Fruit fly (Drosophila melanogaster): Measurements from ENCODE around the gene RpS10b.

Gene RpS10b

DNA sequence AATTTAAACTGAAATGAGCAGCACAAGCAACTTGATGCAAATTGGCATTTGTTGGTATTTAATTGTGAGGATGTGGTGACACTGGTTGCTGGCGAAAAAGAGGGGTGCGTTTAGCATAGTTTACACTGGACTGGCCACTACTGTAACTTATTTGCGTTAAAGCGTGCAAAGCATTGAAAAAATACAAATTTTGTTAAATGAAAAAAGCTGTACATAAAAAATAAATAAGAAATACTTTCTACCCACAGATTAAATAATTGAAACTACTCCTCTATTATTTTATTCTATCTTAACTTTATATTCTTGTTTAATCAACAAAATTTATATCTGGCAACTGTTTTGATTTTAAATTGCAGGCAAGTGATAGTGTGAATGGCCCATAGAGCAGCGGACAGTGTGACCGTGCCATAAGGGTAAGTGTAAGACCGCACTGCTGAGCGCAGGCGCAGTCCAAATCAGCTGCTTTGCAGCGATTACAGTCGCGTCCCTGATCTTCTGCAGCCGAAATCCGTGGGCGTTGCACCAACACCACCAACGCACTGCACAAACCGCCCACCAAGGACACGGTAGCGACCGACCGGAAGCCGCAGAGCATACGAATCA, 32.0 kb upstream of the RpS10b start, which contains the start of the genes Grip84 and car (continued):
- TF ChIP-seq HLHmδ (GFP tag; optimal IDR thresholded peaks at IDR 0.05) (no peak), CG5180 (GFP tag; optimal IDR thresholded peaks at IDR 0.05) (no peak), ATbp (GFP tag; optimal IDR thresholded peaks at IDR 0.05) (no peak), CG33213 (GFP tag; optimal IDR thresholded peaks at IDR 0.05) (no peak), jigr1 (GFP tag; IDR thresholded peaks at IDR 0.05) (peak; percentile 54; the same call in 1 of the 3 replicates), CG13894 (tag; optimal IDR thresholded peaks at IDR 0.05) (no peak), cwo (GFP tag; optimal IDR thresholded peaks at IDR 0.05) (no peak), CG34376 (GFP tag; optimal IDR thresholded peaks at IDR 0.05) (peak; percentile 30), grau (tag; optimal IDR thresholded peaks at IDR 0.05) (peak; percentile 81), CG18764 (GFP tag; optimal IDR thresholded peaks at IDR 0.05) (peak; percentile 29), Hr39 (optimal IDR thresholded peaks at IDR 0.05) (no peak), dmrt99B (tag; optimal IDR thresholded peaks at IDR 0.05) (no peak), nmo (GFP tag; optimal IDR thresholded peaks at IDR 0.05) (peak; percentile 87), Hand (GFP tag; optimal IDR thresholded peaks at IDR 0.05) (no peak), Asciz (GFP tag; optimal IDR thresholded peaks at IDR 0.05) (no peak), pan (optimal IDR thresholded peaks at IDR 0.05) (no peak), pan (GFP tag; optimal IDR thresholded peaks at IDR 0.05 in 1 of 2, IDR thresholded peaks at IDR 0.05 in 1 of 2) (peak in 1 of 2 experiments; percentile 14), hb (GFP tag; IDR thresholded peaks at IDR 0.05; ENCODE audit: partially characterized antibody) (no peak), CG13775 (GFP tag; optimal IDR thresholded peaks at IDR 0.05) (peak; percentile 70), stwl (tag; optimal IDR thresholded peaks at IDR 0.05) (peak; percentile 58), Max (GFP tag; optimal IDR thresholded peaks at IDR 0.05) (peak; percentile 51), CG8765 (GFP tag; IDR thresholded peaks at IDR 0.05) (0 out of 2 replicates have a peak, but pooled peaks have one; percentile 48), her (GFP tag; optimal IDR thresholded peaks at IDR 0.05) (no peak), D19A (tag; optimal IDR thresholded peaks at IDR 0.05) (peak; percentile 41), CG6683 (GFP tag; optimal IDR thresholded peaks at IDR 0.05) (no peak), twi (tag; optimal IDR thresholded peaks at IDR 0.05) (peak; percentile 68), Med (GFP tag) (peak; percentile 88), CG10431 (GFP tag; optimal IDR thresholded peaks at IDR 0.05) (no peak), ap (GFP tag; IDR thresholded peaks at IDR 0.05) (peak; percentile 14; the same call in 1 of the 2 replicates), CG32772 (GFP tag; IDR thresholded peaks at IDR 0.05) (peak; percentile 58), Xbp1 (GFP tag; optimal IDR thresholded peaks at IDR 0.05) (peak; percentile 72), CG3995 (GFP tag; optimal IDR thresholded peaks at IDR 0.05) (peak; percentile 45), Fer3 (tag; optimal IDR thresholded peaks at IDR 0.05) (peak; percentile 50), CG10543 (GFP tag; optimal IDR thresholded peaks at IDR 0.05) (no peak), bbx (GFP tag; IDR thresholded peaks at IDR 0.05; ENCODE audit: partially characterized antibody) (0 out of 2 replicates have a peak, but pooled peaks have one; percentile 23), HLH4C (GFP tag; IDR thresholded peaks at IDR 0.05; ENCODE audit: partially characterized antibody) (no peak), CG8290 (GFP tag; optimal IDR thresholded peaks at IDR 0.05) (no peak), CG8290 (tag; optimal IDR thresholded peaks at IDR 0.05) (no peak), CG12071 (GFP tag; optimal IDR thresholded peaks at IDR 0.05) (no peak), gem (tag; optimal IDR thresholded peaks at IDR 0.05) (peak; percentile 86), CG13424 (tag; optimal IDR thresholded peaks at IDR 0.05) (peak; percentile 79), usp (GFP tag; optimal IDR thresholded peaks at IDR 0.05) (no peak), CG17361 (GFP tag; IDR thresholded peaks at IDR 0.05) (peak; percentile 86), Lpt (GFP tag; optimal IDR thresholded peaks at IDR 0.05) (no peak), CG33557 (GFP tag; optimal IDR thresholded peaks at IDR 0.05) (peak; percentile 43), CG17568 (GFP tag; optimal IDR thresholded peaks at IDR 0.05) (no peak), sc (optimal IDR thresholded peaks at IDR 0.05) (no peak), sc (GFP tag; optimal IDR thresholded peaks at IDR 0.05) (peak; percentile 38), Nf-YC (tag; optimal IDR thresholded peaks at IDR 0.05) (peak; percentile 59), Bteb2 (GFP tag; optimal IDR thresholded peaks at IDR 0.05) (no peak)

Measured in whole organism, embryonic.